Fruit fly (Drosophila melanogaster) S2 (cell line): ENCODE data around the gene schuy.

Source experiments
- CG8478 ChIP-seq: fragments of >200 bp; optimal IDR thresholded peaks from 2 replicates; lab custom pipeline; 2018
- CTCF ChIP-seq, 2 experiments: fragments of >200 bp; optimal IDR thresholded peaks; 2 replicates each; lab custom pipeline; 2018

dm6 chr3L:20000081-20000736, 14.3 kb downstream of the schuy start, which contains the start of the genes Tom20 and Gabat:
- TF ChIP-seq CG8478 (no peak), CTCF (optimal IDR thresholded peaks at IDR 0.05; lab: Kevin White, UChicago) (no peak)
